Worm (Caenorhabditis elegans): ENCODE data around the gene cyn-2.

Gene cyn-2

ce11 chrIII:13656680-13657079 lies 35.8 kb upstream of the cyn-2 start:
- TF ChIP-seq tab-1 (GFP tag; IDR thresholded peaks at IDR 0.05) (no peak), cog-1 (tag; optimal IDR thresholded peaks at IDR 0.05) (no peak), ztf-23 (GFP tag; IDR thresholded peaks at IDR 0.05) (no peak), med-1 (GFP tag; optimal IDR thresholded peaks at IDR 0.05; ENCODE audit: insufficient read depth) (no peak), T22C8.4 (GFP tag; IDR thresholded peaks at IDR 0.05) (no peak), ref-1 (GFP tag; conservative IDR thresholded peaks at IDR 0.05) (no peak), ztf-29 (GFP tag; IDR thresholded peaks at IDR 0.05) (no peak), klf-2 (GFP tag; conservative IDR thresholded peaks at IDR 0.05) (no peak), flt-1 (GFP tag; IDR thresholded peaks at IDR 0.05) (no peak)

DNA sequence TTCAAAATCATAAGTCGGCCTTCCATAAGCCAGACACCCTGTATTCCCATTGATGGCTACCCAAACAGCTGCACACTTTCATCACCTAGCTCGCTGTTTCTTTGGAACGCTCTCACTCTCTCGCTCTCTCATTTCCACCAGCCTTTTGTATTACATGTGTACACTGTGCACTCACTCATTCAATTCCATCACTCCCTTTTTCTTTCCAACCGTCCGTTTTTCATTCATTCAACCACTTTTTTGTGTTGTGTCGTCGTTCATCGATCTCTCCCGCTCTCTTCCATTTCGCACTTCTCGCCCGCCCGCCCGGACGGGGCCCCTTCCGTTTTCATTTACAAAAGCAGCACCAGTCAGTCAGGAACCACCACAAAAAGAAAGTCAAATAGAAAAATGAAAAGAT lies 34.5 kb upstream of the cyn-2 start:
- TF ChIP-seq ref-1 (GFP tag; conservative IDR thresholded peaks at IDR 0.05), result no peak
- TF ChIP-seq ztf-29 (GFP tag; IDR thresholded peaks at IDR 0.05), result no peak
- no peak for TF ChIP-seq med-1 (GFP tag; optimal IDR thresholded peaks at IDR 0.05; ENCODE audit: insufficient read depth)
- no peak for TF ChIP-seq T22C8.4 (GFP tag; IDR thresholded peaks at IDR 0.05)
- no peak for TF ChIP-seq klf-2 (GFP tag; conservative IDR thresholded peaks at IDR 0.05)
- TF ChIP-seq tab-1 (GFP tag; IDR thresholded peaks at IDR 0.05), result no peak
- TF ChIP-seq cog-1 (tag; optimal IDR thresholded peaks at IDR 0.05), result no peak
- no peak for TF ChIP-seq flt-1 (GFP tag; IDR thresholded peaks at IDR 0.05)
- TF ChIP-seq ztf-23 (GFP tag; IDR thresholded peaks at IDR 0.05), result no peak

- TF ChIP-seq klf-2 (GFP tag; conservative IDR thresholded peaks at IDR 0.05), result no peak
- TF ChIP-seq cog-1 (tag; optimal IDR thresholded peaks at IDR 0.05), result no peak
- TF ChIP-seq ztf-23 (GFP tag; IDR thresholded peaks at IDR 0.05), result no peak
- TF ChIP-seq med-1 (GFP tag; optimal IDR thresholded peaks at IDR 0.05; ENCODE audit: insufficient read depth), result no peak
These were observed 33.4 kb upstream of the cyn-2 start for ce11 chrIII:13659028-13659427.

ce11 chrIII:13660123-13660522 lies 32.3 kb upstream of the cyn-2 start:
- TF ChIP-seq ztf-29 (GFP tag; IDR thresholded peaks at IDR 0.05) (no peak), flt-1 (GFP tag; IDR thresholded peaks at IDR 0.05) (0 out of 2 replicates have a peak, but pooled peaks have one; percentile 58)

DNA sequence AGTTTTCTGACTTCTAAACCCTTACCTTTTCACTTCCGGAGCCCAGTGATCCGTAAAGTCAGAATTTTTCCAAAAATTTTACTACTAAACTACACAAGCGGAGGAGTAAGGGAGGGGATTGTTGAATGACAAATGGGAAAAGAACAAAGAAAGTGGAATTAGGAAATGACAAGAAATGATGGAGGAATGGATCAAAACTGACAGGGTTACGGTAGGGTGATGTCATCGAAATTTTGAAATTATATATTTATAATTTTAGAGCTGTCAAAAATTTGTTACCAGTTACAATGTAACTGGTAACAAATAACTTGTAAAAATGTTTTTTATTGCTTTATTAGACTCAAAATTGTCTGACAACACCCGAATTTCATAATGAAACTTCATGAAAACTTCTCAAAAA lies 26.1 kb upstream of the cyn-2 start:
- TF ChIP-seq ztf-23 (GFP tag; IDR thresholded peaks at IDR 0.05) (no peak), flt-1 (GFP tag; IDR thresholded peaks at IDR 0.05) (no peak), tab-1 (GFP tag; IDR thresholded peaks at IDR 0.05) (no peak)

- TF ChIP-seq med-1 (GFP tag; optimal IDR thresholded peaks at IDR 0.05; ENCODE audit: insufficient read depth), result no peak
- TF ChIP-seq tab-1 (GFP tag; IDR thresholded peaks at IDR 0.05), result no peak
- no peak for TF ChIP-seq klf-2 (GFP tag; conservative IDR thresholded peaks at IDR 0.05)
- no peak for TF ChIP-seq cog-1 (tag; optimal IDR thresholded peaks at IDR 0.05)
- no peak for TF ChIP-seq T22C8.4 (GFP tag; IDR thresholded peaks at IDR 0.05)
- TF ChIP-seq ztf-29 (GFP tag; IDR thresholded peaks at IDR 0.05), result no peak
These were observed 24.7 kb upstream of the cyn-2 start, which contains the start of gene flp-15 for ce11 chrIII:13667739-13668138. flp-15 (minus strand) TSS chrIII:13667839.

DNA sequence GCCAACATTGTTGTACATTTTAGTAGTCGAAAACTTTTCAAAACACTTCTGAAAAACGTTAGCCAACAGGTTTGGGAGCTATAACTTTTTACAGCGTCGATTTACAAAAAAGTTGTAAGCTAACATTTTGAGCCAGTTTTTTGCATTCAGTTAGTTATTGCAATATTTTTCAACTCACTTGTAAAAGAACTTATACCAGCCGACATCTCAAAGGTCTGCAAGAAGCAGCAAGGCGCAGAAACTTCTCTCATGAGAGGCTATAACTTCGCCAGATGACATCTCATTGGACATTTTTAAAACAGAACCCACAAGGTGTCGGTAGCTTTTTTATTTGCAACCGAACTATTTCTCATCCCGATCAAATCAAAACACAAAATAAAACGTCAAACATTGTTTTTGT lies 22.9 kb upstream of the cyn-2 start:
- TF ChIP-seq med-1 (GFP tag; optimal IDR thresholded peaks at IDR 0.05; ENCODE audit: insufficient read depth) (no peak), tab-1 (GFP tag; IDR thresholded peaks at IDR 0.05) (no peak), flt-1 (GFP tag; IDR thresholded peaks at IDR 0.05) (no peak), ztf-23 (GFP tag; IDR thresholded peaks at IDR 0.05) (no peak), klf-2 (GFP tag; conservative IDR thresholded peaks at IDR 0.05) (no peak), cog-1 (tag; optimal IDR thresholded peaks at IDR 0.05) (no peak), T22C8.4 (GFP tag; IDR thresholded peaks at IDR 0.05) (no peak), ref-1 (GFP tag; conservative IDR thresholded peaks at IDR 0.05) (no peak), ztf-29 (GFP tag; IDR thresholded peaks at IDR 0.05) (no peak)

- TF ChIP-seq tab-1 (GFP tag; IDR thresholded peaks at IDR 0.05), result no peak
- TF ChIP-seq med-1 (GFP tag; optimal IDR thresholded peaks at IDR 0.05; ENCODE audit: insufficient read depth), result no peak
- TF ChIP-seq ztf-23 (GFP tag; IDR thresholded peaks at IDR 0.05), result no peak
These were observed 19.7 kb upstream of the cyn-2 start, which contains the start of gene aqp-11 for ce11 chrIII:13672654-13673330. aqp-11 (plus strand) TSS chrIII:13673280.

DNA sequence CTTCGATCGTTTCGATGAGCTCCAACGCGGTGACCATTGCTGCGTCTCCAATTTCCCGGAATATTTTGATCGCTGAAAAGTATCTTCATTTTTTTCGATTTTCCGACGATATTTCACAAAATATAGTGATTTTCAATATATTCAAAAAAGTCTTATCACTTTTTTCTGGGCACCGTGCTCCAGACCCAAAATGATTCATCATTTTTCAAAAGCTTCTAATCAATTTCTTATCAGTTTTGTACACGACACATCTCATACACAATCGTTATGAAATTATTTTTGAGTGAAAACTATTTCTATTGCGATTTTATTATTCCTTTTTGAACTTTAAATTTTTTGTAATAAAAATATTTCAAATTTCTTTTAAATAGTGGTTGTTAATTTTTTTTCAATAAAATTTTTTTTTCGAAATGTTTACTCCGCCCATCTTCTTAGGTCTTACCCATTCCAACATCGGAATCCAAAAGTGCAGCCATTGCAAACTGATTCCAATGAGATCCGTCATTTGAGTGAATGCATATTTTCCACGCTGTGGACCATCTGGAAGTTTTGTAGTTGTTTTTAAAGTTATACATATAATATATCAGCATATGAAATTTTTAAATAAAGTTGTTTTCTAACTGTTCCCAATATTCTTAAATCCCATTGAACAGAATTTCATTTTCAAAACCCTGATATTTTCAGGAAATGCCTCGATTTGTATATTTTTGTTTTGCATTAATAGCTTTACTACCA lies 13.5 kb upstream of the cyn-2 start, which contains the start of gene sid-2:
Gene sid-2, plus strand, starts transcription at position 685 of the 735 bp plus-strand sequence.
- TF ChIP-seq med-1 (GFP tag; optimal IDR thresholded peaks at IDR 0.05; ENCODE audit: insufficient read depth), result no peak
- TF ChIP-seq tab-1 (GFP tag; IDR thresholded peaks at IDR 0.05), result no peak
- no peak for TF ChIP-seq ztf-23 (GFP tag; IDR thresholded peaks at IDR 0.05)
- TF ChIP-seq ztf-29 (GFP tag; IDR thresholded peaks at IDR 0.05), result no peak
- TF ChIP-seq cog-1 (tag; optimal IDR thresholded peaks at IDR 0.05), result no peak

DNA sequence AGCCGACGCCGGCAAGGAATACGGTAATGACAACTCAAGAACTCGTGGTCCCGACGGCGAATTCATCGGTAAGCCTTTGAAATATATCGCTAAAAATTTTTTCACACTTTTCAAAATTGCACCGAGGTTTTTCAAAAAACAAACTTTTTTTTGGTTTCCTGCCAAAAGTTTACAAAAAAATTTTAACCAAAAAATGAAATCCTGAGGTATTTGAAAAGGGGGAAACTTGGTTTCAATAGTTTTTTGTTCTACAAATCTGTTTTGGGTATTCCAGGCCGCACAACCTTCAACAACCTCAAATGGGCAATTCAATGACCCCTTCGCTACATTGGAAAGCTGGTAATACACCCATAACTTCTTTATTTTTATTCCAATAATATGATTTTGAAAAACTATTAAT lies 10.4 kb upstream of the cyn-2 start:
- TF ChIP-seq cog-1 (tag; optimal IDR thresholded peaks at IDR 0.05), result no peak
- TF ChIP-seq klf-2 (GFP tag; conservative IDR thresholded peaks at IDR 0.05), result no peak
- TF ChIP-seq med-1 (GFP tag; optimal IDR thresholded peaks at IDR 0.05; ENCODE audit: insufficient read depth), result no peak
- no peak for TF ChIP-seq ztf-29 (GFP tag; IDR thresholded peaks at IDR 0.05)
- no peak for TF ChIP-seq flt-1 (GFP tag; IDR thresholded peaks at IDR 0.05)
- no peak for TF ChIP-seq ref-1 (GFP tag; conservative IDR thresholded peaks at IDR 0.05)
- no peak for TF ChIP-seq tab-1 (GFP tag; IDR thresholded peaks at IDR 0.05)
- TF ChIP-seq ztf-23 (GFP tag; IDR thresholded peaks at IDR 0.05), result no peak
- no peak for TF ChIP-seq T22C8.4 (GFP tag; IDR thresholded peaks at IDR 0.05)

Data from whole organism, midembryonic.